Worm (Caenorhabditis elegans): ENCODE measurements around the gene R07G3.7.

ce11 chrII:7628640-7629039 is 15.1 kb upstream of the R07G3.7 start:
- TF ChIP-seq fkh-10 (GFP tag; optimal IDR thresholded peaks at IDR 0.05) (no peak), unc-86 (tag; optimal IDR thresholded peaks at IDR 0.05) (no peak), hlh-13 (GFP tag; optimal IDR thresholded peaks at IDR 0.05) (no peak)
